Fruit fly (Drosophila melanogaster): Measurements from ENCODE around the gene CG15498.

CG15498 gene

DNA sequence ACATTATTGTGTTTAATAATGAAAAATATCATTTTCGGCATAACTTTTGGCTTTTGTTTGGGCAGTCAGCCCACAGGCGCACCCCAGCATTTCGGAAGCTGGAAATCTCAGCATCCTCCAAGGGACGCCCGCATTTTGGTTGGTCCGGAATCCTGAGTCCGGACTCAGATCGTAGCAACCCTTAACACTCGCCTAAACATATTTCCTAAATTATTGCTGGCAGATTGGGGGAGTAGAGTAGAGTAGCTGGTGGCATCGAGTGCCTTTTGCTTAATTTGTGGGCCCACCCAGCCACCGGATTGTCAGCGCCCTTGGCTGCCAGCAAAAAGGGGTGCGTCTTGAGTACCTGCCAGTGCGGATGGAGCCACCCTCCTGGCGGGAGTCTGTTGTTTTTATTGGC, 34.7 kb downstream of the CG15498 start:
- TF ChIP-seq Abd-B (GFP tag; optimal IDR thresholded peaks at IDR 0.05) (no peak), Hr83 (GFP tag; optimal IDR thresholded peaks at IDR 0.05; ENCODE audit: poor library complexity, severe bottlenecking) (no peak), dmrt93B (GFP tag; optimal IDR thresholded peaks at IDR 0.05) (no peak), foxo (GFP tag; optimal IDR thresholded peaks at IDR 0.05) (no peak), psq (GFP tag; optimal IDR thresholded peaks at IDR 0.05) (no peak), ey (GFP tag; optimal IDR thresholded peaks at IDR 0.05) (no peak), sage (GFP tag; optimal IDR thresholded peaks at IDR 0.05) (no peak), pan (optimal IDR thresholded peaks at IDR 0.05) (no peak), HLH106 (tag; optimal IDR thresholded peaks at IDR 0.05) (no peak), tai (GFP tag; optimal IDR thresholded peaks at IDR 0.05) (no peak)

dm6 chr3R:21528529-21528928, 40.4 kb downstream of the CG15498 start:
- TF ChIP-seq lola (GFP tag; optimal IDR thresholded peaks at IDR 0.05) (no peak), woc (GFP tag; optimal IDR thresholded peaks at IDR 0.05) (no peak), Hnf4 (GFP tag; optimal IDR thresholded peaks at IDR 0.05) (no peak), usp (GFP tag; optimal IDR thresholded peaks at IDR 0.05) (no peak), rgr (GFP tag; optimal IDR thresholded peaks at IDR 0.05) (no peak), psq (GFP tag; optimal IDR thresholded peaks at IDR 0.05) (no peak), HLH106 (tag; optimal IDR thresholded peaks at IDR 0.05) (no peak)

dm6 chr3R:21524574-21524973, 44.4 kb downstream of the CG15498 start:
- TF ChIP-seq dl (GFP tag; optimal IDR thresholded peaks at IDR 0.05; ENCODE audit: insufficient read depth in 1 of 2, partially characterized antibody in 2 of 2) (no peak), GATAd (GFP tag; optimal IDR thresholded peaks at IDR 0.05) (no peak), Dfd (GFP tag; optimal IDR thresholded peaks at IDR 0.05) (no peak), Mio (GFP tag; optimal IDR thresholded peaks at IDR 0.05) (no peak), N (GFP tag; optimal IDR thresholded peaks at IDR 0.05) (no peak), CrebA (GFP tag; optimal IDR thresholded peaks at IDR 0.05; ENCODE audit: borderline replicate concordance) (no peak), Jra (GFP tag; optimal IDR thresholded peaks at IDR 0.05) (no peak), foxo (GFP tag; optimal IDR thresholded peaks at IDR 0.05) (no peak), ey (GFP tag; optimal IDR thresholded peaks at IDR 0.05) (no peak), jim (GFP tag; optimal IDR thresholded peaks at IDR 0.05) (no peak), Rel (GFP tag; optimal IDR thresholded peaks at IDR 0.05) (no peak), Rel (tag; optimal IDR thresholded peaks at IDR 0.05) (no peak), Sp1 (GFP tag; optimal IDR thresholded peaks at IDR 0.05) (no peak), fru (GFP tag; optimal IDR thresholded peaks at IDR 0.05) (no peak), woc (GFP tag; optimal IDR thresholded peaks at IDR 0.05) (no peak), tai (GFP tag; optimal IDR thresholded peaks at IDR 0.05) (no peak), HLH106 (tag; optimal IDR thresholded peaks at IDR 0.05) (no peak)

- TF ChIP-seq woc (GFP tag; optimal IDR thresholded peaks at IDR 0.05) = no peak
Observed at dm6 chr3R:21521780-21522179, 47.2 kb downstream of the CG15498 start.

DNA sequence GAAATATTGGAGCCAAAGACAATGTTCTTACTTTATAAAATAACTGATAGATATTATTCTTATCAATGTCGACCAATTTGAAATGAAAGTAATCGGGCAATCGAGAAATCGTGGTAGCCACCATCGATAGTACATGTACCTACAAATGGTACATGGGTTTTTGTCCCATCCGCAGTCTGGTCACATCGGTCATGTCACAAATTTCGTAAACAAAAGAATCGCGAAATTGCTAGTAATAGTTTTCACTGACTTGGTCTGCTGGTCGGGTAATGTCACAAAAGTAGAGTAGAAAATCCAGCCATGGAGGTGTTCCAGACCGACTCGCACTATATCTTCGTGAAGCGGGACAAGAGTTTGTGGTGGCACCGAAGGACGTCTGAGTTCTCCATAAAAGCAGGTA, 48.2 kb downstream of the CG15498 start, which contains the start of gene sp3:
Gene sp3 (plus strand): TSS at position 173 of the 400 bp plus-strand sequence.
- TF ChIP-seq Myc (optimal IDR thresholded peaks at IDR 0.05) (no peak), Sp1 (GFP tag; optimal IDR thresholded peaks at IDR 0.05) (no peak), Vsx2 (GFP tag; optimal IDR thresholded peaks at IDR 0.05; ENCODE audit: partially characterized antibody) (no peak), GATAd (GFP tag; optimal IDR thresholded peaks at IDR 0.05) (no peak), CG9705 (GFP tag; optimal IDR thresholded peaks at IDR 0.05) (no peak), N (GFP tag; optimal IDR thresholded peaks at IDR 0.05) (no peak), foxo (GFP tag; optimal IDR thresholded peaks at IDR 0.05) (no peak), jim (GFP tag; optimal IDR thresholded peaks at IDR 0.05) (no peak), rgr (GFP tag; optimal IDR thresholded peaks at IDR 0.05) (no peak), sage (GFP tag; optimal IDR thresholded peaks at IDR 0.05) (no peak), Hnf4 (GFP tag; optimal IDR thresholded peaks at IDR 0.05) (no peak), Rel (GFP tag; optimal IDR thresholded peaks at IDR 0.05) (no peak), Rel (tag; optimal IDR thresholded peaks at IDR 0.05) (no peak), usp (GFP tag; optimal IDR thresholded peaks at IDR 0.05) (no peak), psq (GFP tag; optimal IDR thresholded peaks at IDR 0.05) (no peak), CG32264 (GFP tag; optimal IDR thresholded peaks at IDR 0.05) (no peak), brk (GFP tag; optimal IDR thresholded peaks at IDR 0.05) (no peak), Jra (GFP tag; optimal IDR thresholded peaks at IDR 0.05) (no peak), Hr83 (GFP tag; optimal IDR thresholded peaks at IDR 0.05; ENCODE audit: poor library complexity, severe bottlenecking) (no peak), OdsH (GFP tag; optimal IDR thresholded peaks at IDR 0.05) (no peak), Mio (GFP tag; optimal IDR thresholded peaks at IDR 0.05) (no peak)

All from whole organism, wandering third instar larva.